Fruit fly (Drosophila melanogaster) whole organism, embryonic: ENCODE data around the gene Psf3.

Experiments
- Bgb ChIP-seq: fragments of 200-800 bp; sonication (Bioruptor generic); IDR thresholded peaks from 2 replicates; pipeline ENCODE4 v1.3.6; 2022; ENCODE audit warnings: missing biosample characterization, missing genetic modification characterization; ENCODE audit not compliant: partially characterized antibody
- CG12299 ChIP-seq: fragments of 200-800 bp; sonication (Bioruptor generic); optimal IDR thresholded peaks from 2 replicates; lab custom pipeline; 2018; ENCODE audit warnings: missing biosample characterization, mild to moderate bottlenecking, missing genetic modification characterization
- CG12659 ChIP-seq: fragments of 200-800 bp; sonication (Bioruptor generic); optimal IDR thresholded peaks from 3 replicates; lab custom pipeline; 2017; ENCODE audit warnings: mild to moderate bottlenecking, missing biosample characterization, missing genetic modification reagents, missing genetic modification characterization
- CG15696 ChIP-seq: fragments of 200-800 bp; sonication (Bioruptor generic); optimal IDR thresholded peaks from 2 replicates; lab custom pipeline; 2019; ENCODE audit warnings: missing biosample characterization, mild to moderate bottlenecking, missing genetic modification characterization, moderate library complexity
- CG1603 ChIP-seq: fragments of 200-800 bp; sonication (Bioruptor generic); optimal IDR thresholded peaks from 2 replicates; lab custom pipeline; 2019; ENCODE audit warnings: missing biosample characterization, mild to moderate bottlenecking, missing genetic modification characterization, moderate library complexity
- CG16813 ChIP-seq: fragments of 200-800 bp; sonication (Bioruptor generic); IDR thresholded peaks from 3 replicates; pipeline ENCODE4 v1.3.6; 2022; ENCODE audit warnings: missing biosample characterization, missing genetic modification characterization; ENCODE audit not compliant: partially characterized antibody
- CG17186 ChIP-seq: fragments of 200-800 bp; sonication (Bioruptor generic); optimal IDR thresholded peaks from 3 replicates; lab custom pipeline; 2017; ENCODE audit warnings: missing biosample characterization, missing genetic modification reagents, missing genetic modification characterization
- CG2116 ChIP-seq: fragments of 200-800 bp; sonication (Bioruptor generic); optimal IDR thresholded peaks from 3 replicates; lab custom pipeline; 2018; ENCODE audit warnings: missing biosample characterization, mild to moderate bottlenecking, missing genetic modification characterization
- CG2199 ChIP-seq: fragments of 200-800 bp; sonication (Bioruptor generic); IDR thresholded peaks from 3 replicates; pipeline ENCODE4 v1.3.6; 2022; ENCODE audit warnings: missing biosample characterization, missing genetic modification characterization
- CG32532 ChIP-seq: fragments of 200-800 bp; sonication (Bioruptor generic); IDR thresholded peaks from 2 replicates; pipeline ENCODE4 v1.3.6; 2022; ENCODE audit warnings: missing biosample characterization, missing genetic modification characterization
- CG3281 ChIP-seq: fragments of 200-800 bp; sonication (Bioruptor generic); optimal IDR thresholded peaks from 3 replicates; lab custom pipeline; 2017; ENCODE audit warnings: missing biosample characterization, mild to moderate bottlenecking, missing genetic modification characterization
- CG3838 ChIP-seq: fragments of 200-800 bp; sonication (Bioruptor generic); optimal IDR thresholded peaks from 3 replicates; lab custom pipeline; 2016; ENCODE audit warnings: missing biosample characterization, missing genetic modification characterization
- CG6272 ChIP-seq: fragments of 200-800 bp; sonication (Bioruptor generic); IDR thresholded peaks from 2 replicates; pipeline ENCODE4 v1.3.6; 2022; ENCODE audit warnings: missing biosample characterization, missing genetic modification characterization
- CG6791 ChIP-seq: fragments of 200-800 bp; sonication (Bioruptor generic); IDR thresholded peaks from 3 replicates; pipeline ENCODE4 v1.3.6; 2022; ENCODE audit warnings: missing biosample characterization, missing genetic modification characterization; ENCODE audit not compliant: partially characterized antibody
- CG7745 ChIP-seq: fragments of 200-800 bp; sonication (Bioruptor generic); optimal IDR thresholded peaks from 2 replicates; lab custom pipeline; 2018; ENCODE audit warnings: missing biosample characterization, mild to moderate bottlenecking, missing genetic modification characterization, moderate library complexity
- CG8290 ChIP-seq, 3 experiments: fragments of 200-800 bp; sonication (Bioruptor generic); optimal IDR thresholded peaks; 2 replicates each; lab custom pipeline; 2016 to 2019; ENCODE audit warnings: missing biosample characterization in 3 of 3, missing genetic modification characterization in 3 of 3, mild to moderate bottlenecking in 2 of 3, moderate library complexity in 1 of 3
- CG9876 ChIP-seq: fragments of 200-800 bp; sonication (Bioruptor generic); optimal IDR thresholded peaks from 2 replicates; lab custom pipeline; 2016; ENCODE audit warnings: missing biosample characterization, missing genetic modification characterization
- CoRest ChIP-seq: fragments of 200-800 bp; sonication (Bioruptor generic); optimal IDR thresholded peaks from 3 replicates; lab custom pipeline; 2018; ENCODE audit warnings: missing biosample characterization, mild to moderate bottlenecking, missing genetic modification characterization, moderate library complexity
- D ChIP-seq, 2 experiments: fragments of 200-800 bp in 1 of 2; fragments of >200 bp in 1 of 2; sonication (Bioruptor generic) in 1 of 2; optimal IDR thresholded peaks; 2 replicates in 1 of 2; 3 replicates in 1 of 2; lab custom pipeline; 2017; ENCODE audit warnings: mild to moderate bottlenecking in 1 of 2, missing biosample characterization in 1 of 2, missing genetic modification characterization in 1 of 2, missing genetic modification reagents in 1 of 2
- Dip3 ChIP-seq: fragments of 200-800 bp; sonication (Bioruptor generic); optimal IDR thresholded peaks from 3 replicates; lab custom pipeline; 2016; ENCODE audit warnings: missing biosample characterization, missing genetic modification characterization
- Doc3 ChIP-seq: fragments of 200-800 bp; sonication (Bioruptor generic); IDR thresholded peaks from 3 replicates; pipeline ENCODE4 v1.3.6; 2022; ENCODE audit warnings: missing biosample characterization, missing genetic modification characterization; ENCODE audit not compliant: partially characterized antibody
- Dp ChIP-seq: fragments of 200-800 bp; sonication (Bioruptor generic); optimal IDR thresholded peaks from 2 replicates; lab custom pipeline; 2018; ENCODE audit warnings: missing biosample characterization, mild to moderate bottlenecking, missing genetic modification characterization, moderate library complexity
- Ets97D ChIP-seq: fragments of 200-800 bp; sonication (Bioruptor generic); optimal IDR thresholded peaks from 3 replicates; lab custom pipeline; 2016; ENCODE audit warnings: missing biosample characterization, missing genetic modification characterization
- HmgD ChIP-seq: fragments of 200-800 bp; sonication (Bioruptor generic); optimal IDR thresholded peaks from 3 replicates; lab custom pipeline; 2016; ENCODE audit warnings: missing biosample characterization, missing genetic modification characterization
- HmgZ ChIP-seq: fragments of 200-800 bp; sonication (Bioruptor generic); optimal IDR thresholded peaks from 2 replicates; lab custom pipeline; 2018; ENCODE audit warnings: missing biosample characterization, mild to moderate bottlenecking, missing genetic modification characterization
- Hsf ChIP-seq: fragments of 200-800 bp; sonication (Bioruptor generic); optimal IDR thresholded peaks from 3 replicates; lab custom pipeline; 2016; ENCODE audit warnings: missing biosample characterization, missing genetic modification characterization
- Meics ChIP-seq: fragments of 200-800 bp; sonication (Bioruptor generic); optimal IDR thresholded peaks from 2 replicates; lab custom pipeline; 2017; ENCODE audit warnings: missing biosample characterization, mild to moderate bottlenecking, missing genetic modification characterization
- Mrtf ChIP-seq: fragments of 200-800 bp; sonication (Bioruptor generic); IDR thresholded peaks from 3 replicates; pipeline ENCODE4 v1.3.6; 2022; ENCODE audit warnings: missing biosample characterization, missing genetic modification characterization
- Myb ChIP-seq: fragments of 200-800 bp; sonication (Bioruptor generic); optimal IDR thresholded peaks from 2 replicates; lab custom pipeline; 2016; ENCODE audit warnings: missing biosample characterization, missing genetic modification characterization
- Nf-YC ChIP-seq: fragments of 200-800 bp; optimal IDR thresholded peaks from 3 replicates; lab custom pipeline; 2019; ENCODE audit warnings: missing biosample characterization, mild to moderate bottlenecking, missing genetic modification characterization, moderate library complexity
- Ptx1 ChIP-seq: fragments of 200-800 bp; sonication (Bioruptor generic); IDR thresholded peaks from 2 replicates; pipeline ENCODE4 v1.3.6; 2022; ENCODE audit warnings: missing biosample characterization, missing genetic modification characterization
- Ravus ChIP-seq: fragments of 200-800 bp; sonication (Bioruptor generic); IDR thresholded peaks from 2 replicates; pipeline ENCODE4 v1.3.6; 2022; ENCODE audit warnings: missing biosample characterization, missing genetic modification characterization
- Sry-β ChIP-seq: fragments of 200-800 bp; sonication (Bioruptor generic); optimal IDR thresholded peaks from 2 replicates; lab custom pipeline; 2018; ENCODE audit warnings: missing biosample characterization, mild to moderate bottlenecking, missing genetic modification characterization, moderate library complexity
- az2 ChIP-seq: fragments of 200-800 bp; sonication (Bioruptor generic); optimal IDR thresholded peaks from 3 replicates; lab custom pipeline; 2016; ENCODE audit warnings: missing biosample characterization, missing genetic modification characterization
- bbx ChIP-seq: fragments of 200-800 bp; sonication (Bioruptor generic); IDR thresholded peaks from 2 replicates; pipeline ENCODE4 v1.3.6; 2022; ENCODE audit warnings: missing biosample characterization, missing genetic modification characterization; ENCODE audit not compliant: partially characterized antibody
- caup ChIP-seq: fragments of 200-800 bp; sonication (Bioruptor generic); optimal IDR thresholded peaks from 3 replicates; lab custom pipeline; 2017; ENCODE audit warnings: missing biosample characterization, mild to moderate bottlenecking, missing genetic modification characterization, moderate library complexity; ENCODE audit not compliant: severe bottlenecking
- dmrt11E ChIP-seq: fragments of 200-800 bp; sonication (Bioruptor generic); optimal IDR thresholded peaks from 3 replicates; lab custom pipeline; 2018; ENCODE audit warnings: missing biosample characterization, mild to moderate bottlenecking, missing genetic modification characterization, moderate library complexity
- fru ChIP-seq: fragments of >200 bp; optimal IDR thresholded peaks from 2 replicates; lab custom pipeline; 2017
- gce ChIP-seq: fragments of 200-800 bp; sonication (Bioruptor generic); IDR thresholded peaks from 3 replicates; pipeline ENCODE4 v1.3.6; 2022; ENCODE audit warnings: missing biosample characterization, missing genetic modification characterization
- h ChIP-seq: fragments of >200 bp; optimal IDR thresholded peaks from 2 replicates; lab custom pipeline; 2017
- otp ChIP-seq: fragments of 200-800 bp; sonication (Bioruptor generic); IDR thresholded peaks from 3 replicates; pipeline ENCODE4, ENCODE4 v1.3.6; 2022; ENCODE audit warnings: missing biosample characterization, missing genetic modification characterization
- peb ChIP-seq: fragments of 200-800 bp; sonication (Bioruptor generic); IDR thresholded peaks from 2 replicates; pipeline ENCODE4 v1.3.6; 2022; ENCODE audit warnings: missing biosample characterization, missing genetic modification characterization
- pnt ChIP-seq: fragments of 200-800 bp; sonication (Bioruptor generic); optimal IDR thresholded peaks from 3 replicates; lab custom pipeline; 2016; ENCODE audit warnings: missing biosample characterization, missing genetic modification characterization
- pzg ChIP-seq: fragments of 200-800 bp; sonication (Bioruptor generic); optimal IDR thresholded peaks from 3 replicates; lab custom pipeline; 2018; ENCODE audit warnings: missing biosample characterization, mild to moderate bottlenecking, missing genetic modification characterization, moderate library complexity
- rib ChIP-seq: fragments of 200-800 bp; sonication (Bioruptor generic); IDR thresholded peaks from 2 replicates; pipeline ENCODE4 v1.3.6; 2022; ENCODE audit warnings: missing biosample characterization, missing genetic modification characterization
- so ChIP-seq: fragments of 200-800 bp; sonication (Bioruptor generic); IDR thresholded peaks from 3 replicates; pipeline ENCODE4 v1.3.6; 2022; ENCODE audit warnings: missing biosample characterization, missing genetic modification characterization
- toy ChIP-seq: fragments of 200-800 bp; sonication (Bioruptor generic); IDR thresholded peaks from 2 replicates; pipeline ENCODE4 v1.3.6; 2022; ENCODE audit warnings: missing biosample characterization, missing genetic modification characterization
- twi ChIP-seq: fragments of 200-800 bp; optimal IDR thresholded peaks from 2 replicates; lab custom pipeline; 2019; ENCODE audit warnings: missing biosample characterization, mild to moderate bottlenecking, missing genetic modification characterization, moderate library complexity
- unc-4 ChIP-seq: fragments of 200-800 bp; sonication (Bioruptor generic); IDR thresholded peaks from 2 replicates; pipeline ENCODE4 v1.3.6; 2022; ENCODE audit warnings: missing biosample characterization, missing genetic modification characterization; ENCODE audit not compliant: partially characterized antibody
- zen2 ChIP-seq: fragments of 200-800 bp; sonication (Bioruptor generic); IDR thresholded peaks from 3 replicates; pipeline ENCODE4 v1.3.6; 2022; ENCODE audit warnings: missing biosample characterization, missing genetic modification characterization; ENCODE audit not compliant: partially characterized antibody

Psf3 gene

DNA sequence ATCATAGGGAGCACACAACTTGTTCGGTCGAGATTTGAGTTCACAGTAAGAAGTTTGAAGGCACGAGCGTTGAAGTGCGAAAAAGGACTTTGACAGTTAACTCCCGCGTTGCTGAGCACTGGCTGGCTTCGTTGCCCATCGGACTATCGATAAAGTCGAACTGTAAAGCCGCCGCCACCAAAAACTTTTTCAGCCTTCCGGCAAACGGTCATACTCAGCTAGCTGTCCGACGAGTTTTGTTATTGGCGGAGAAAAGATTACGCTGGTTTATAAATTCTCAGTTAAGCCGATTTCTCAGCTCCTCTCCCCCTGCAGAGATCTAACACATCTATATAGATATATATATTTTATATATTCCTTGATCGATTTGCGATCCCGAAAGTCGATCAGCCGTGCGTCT, at the start of gene Psf3, which contains the start of gene flw (continued):
- TF ChIP-seq CG12299 (tag; lab: Kevin White, UChicago), result no peak
- peak; percentile 69 for TF ChIP-seq CG6791
- TF ChIP-seq pzg (GFP tag; lab: Kevin White, UChicago), result peak; percentile 83
- no peak for TF ChIP-seq az2 (GFP tag; lab: Kevin White, UChicago)
- TF ChIP-seq CG2116 (GFP tag; lab: Kevin White, UChicago), result peak; percentile 32
- TF ChIP-seq CG7745 (tag; lab: Kevin White, UChicago), result no peak
- TF ChIP-seq Sry-β (GFP tag; lab: Kevin White, UChicago), result no peak
- peak; percentile 55 for TF ChIP-seq HmgZ (tag; lab: Kevin White, UChicago)
- peak; percentile 51 for TF ChIP-seq CoRest (tag; lab: Kevin White, UChicago)
- no peak for TF ChIP-seq CG8290 (GFP tag; optimal IDR thresholded peaks at IDR 0.05; lab: Kevin White, UChicago)
- TF ChIP-seq CG8290 (tag; optimal IDR thresholded peaks at IDR 0.05; lab: Kevin White, UChicago), result no peak
- TF ChIP-seq unc-4, result peak; percentile 52
- TF ChIP-seq CG12659 (GFP tag; lab: Kevin White, UChicago), result peak; percentile 62
- peak; percentile 41 for TF ChIP-seq Dip3 (GFP tag; lab: Kevin White, UChicago)
- TF ChIP-seq bbx, result peak; percentile 67
- no peak; the same call in 1 of the 2 replicates for TF ChIP-seq CG6272
- TF ChIP-seq Bgb (GFP tag; lab: Robert Waterston, UW), result peak; percentile 80
- TF ChIP-seq Ets97D (GFP tag; lab: Kevin White, UChicago), result peak; percentile 84
- TF ChIP-seq peb (GFP tag; lab: Robert Waterston, UW), result no peak
- TF ChIP-seq fru (lab: Kevin White, UChicago), result no peak
- no peak for TF ChIP-seq rib
- peak; percentile 29 for TF ChIP-seq Nf-YC (tag; lab: Kevin White, UChicago)
- TF ChIP-seq CG16813, result peak; percentile 70
- TF ChIP-seq CG32532 (GFP tag; lab: Robert Waterston, UW), result peak; percentile 38; the same call in 1 of the 2 replicates
- TF ChIP-seq otp (GFP tag; lab: Robert Waterston, UW), result no peak
- TF ChIP-seq dmrt11E (tag; lab: Kevin White, UChicago), result no peak
- TF ChIP-seq CG9876 (GFP tag; lab: Kevin White, UChicago), result peak; percentile 23
- TF ChIP-seq pnt (GFP tag; lab: Kevin White, UChicago), result no peak
- TF ChIP-seq Meics, result peak; percentile 7
- TF ChIP-seq twi, result no peak
- TF ChIP-seq Mrtf (GFP tag; lab: Robert Waterston, UW), result no peak
- peak; percentile 32; the same call in 2 of the 3 replicates for TF ChIP-seq Doc3 (GFP tag; lab: Robert Waterston, UW)
- peak; percentile 43 for TF ChIP-seq Dp
- 0 out of 2 replicates have a peak, but pooled peaks have one; percentile 7 for TF ChIP-seq Ptx1 (GFP tag; lab: Robert Waterston, UW)
- TF ChIP-seq CG3838, result no peak
- no peak for TF ChIP-seq gce (GFP tag; lab: Robert Waterston, UW)
- TF ChIP-seq Hsf (GFP tag; lab: Kevin White, UChicago), result peak; percentile 19
- no peak for TF ChIP-seq CG15696 (tag; lab: Kevin White, UChicago)
- TF ChIP-seq toy, result no peak
- no peak for TF ChIP-seq HmgD (GFP tag; lab: Kevin White, UChicago)
- TF ChIP-seq CG3281, result no peak
- no peak for TF ChIP-seq so
- TF ChIP-seq caup, result peak; percentile 37
- TF ChIP-seq CG17186 (GFP tag; lab: Kevin White, UChicago), result peak; percentile 32
- TF ChIP-seq CG1603 (tag; lab: Kevin White, UChicago), result peak; percentile 72
- TF ChIP-seq D (optimal IDR thresholded peaks at IDR 0.05; lab: Kevin White, UChicago), result no peak
- TF ChIP-seq D (GFP tag; optimal IDR thresholded peaks at IDR 0.05; lab: Kevin White, UChicago), result no peak
- peak; percentile 24; the same call in 1 of the 3 replicates for TF ChIP-seq zen2
- no peak for TF ChIP-seq h (lab: Kevin White, UChicago)
- TF ChIP-seq CG2199 (GFP tag; lab: Robert Waterston, UW), result no peak
- peak; percentile 89 for TF ChIP-seq Myb
- TF ChIP-seq Ravus (GFP tag; lab: Robert Waterston, UW), result no peak
